Fruit fly (Drosophila melanogaster) whole organism, wandering third instar larva: ENCODE measurements around the gene UBL3.
A peak's percentile ranks its signal among the peaks of the same experiment; 100 is the strongest.

Experiments used
- Abd-B ChIP-seq: fragments of >200 bp; optimal IDR thresholded peaks from 2 replicates; lab custom pipeline; 2017; ENCODE audit warnings: missing biosample characterization, missing genetic modification characterization
- CG32264 ChIP-seq: fragments of 200-800 bp; sonication (Bioruptor generic); optimal IDR thresholded peaks from 2 replicates; lab custom pipeline; 2016; ENCODE audit warnings: missing biosample characterization, missing genetic modification characterization
- CG9705 ChIP-seq: fragments of 200-800 bp; sonication (Bioruptor generic); optimal IDR thresholded peaks from 2 replicates; lab custom pipeline; 2018; ENCODE audit warnings: missing biosample characterization, mild to moderate bottlenecking, missing genetic modification characterization
- CrebA ChIP-seq: fragments of 200-800 bp; sonication (Bioruptor generic); optimal IDR thresholded peaks from 2 replicates; lab custom pipeline; 2016; ENCODE audit warnings: missing biosample characterization, mild to moderate bottlenecking, missing genetic modification characterization, borderline replicate concordance
- Dfd ChIP-seq: fragments of >200 bp; optimal IDR thresholded peaks from 2 replicates; lab custom pipeline; 2017; ENCODE audit warnings: missing biosample characterization, missing genetic modification characterization
- Dif ChIP-seq: fragments of 200-275, 200-300 bp; sonication (Bioruptor generic); optimal IDR thresholded peaks from 2 replicates; lab custom pipeline; 2018; ENCODE audit warnings: missing biosample characterization, missing genetic modification characterization; ENCODE audit not compliant: partially characterized antibody
- GATAd ChIP-seq: sonication (Bioruptor generic); optimal IDR thresholded peaks from 2 replicates; lab custom pipeline; 2016; ENCODE audit warnings: missing biosample characterization, missing genetic modification characterization
- HLH106 ChIP-seq: fragments of 200-800 bp; optimal IDR thresholded peaks from 3 replicates; lab custom pipeline; 2019; ENCODE audit warnings: missing biosample characterization, mild to moderate bottlenecking, missing genetic modification characterization, moderate library complexity
- Hnf4 ChIP-seq: fragments of 200-800 bp; sonication (Bioruptor generic); optimal IDR thresholded peaks from 2 replicates; lab custom pipeline; 2016; ENCODE audit warnings: missing biosample characterization, mild to moderate bottlenecking, missing genetic modification characterization
- Hr78 ChIP-seq: fragments of >200 bp; optimal IDR thresholded peaks from 2 replicates; lab custom pipeline; 2017; ENCODE audit warnings: missing biosample characterization, missing genetic modification characterization
- Hr83 ChIP-seq: fragments of 200-300 bp; sonication (Bioruptor generic); optimal IDR thresholded peaks from 2 replicates; lab custom pipeline; 2016; ENCODE audit warnings: missing biosample characterization, mild to moderate bottlenecking, missing genetic modification characterization, moderate library complexity; ENCODE audit not compliant: poor library complexity, severe bottlenecking
- Jra ChIP-seq: sonication (Bioruptor generic); optimal IDR thresholded peaks from 2 replicates; lab custom pipeline; 2016; ENCODE audit warnings: missing biosample characterization, missing genetic modification characterization
- Mio ChIP-seq: sonication (Bioruptor generic); optimal IDR thresholded peaks from 2 replicates; lab custom pipeline; 2016; ENCODE audit warnings: missing biosample characterization, missing genetic modification characterization
- Myc ChIP-seq: fragments of >200 bp; optimal IDR thresholded peaks from 2 replicates; lab custom pipeline; 2017
- N ChIP-seq: fragments of >200 bp; optimal IDR thresholded peaks from 2 replicates; lab custom pipeline; 2018; ENCODE audit warnings: missing biosample characterization, missing external identifiers, missing genetic modification characterization
- OdsH ChIP-seq: fragments of 200-800 bp; sonication (Bioruptor generic); optimal IDR thresholded peaks from 2 replicates; lab custom pipeline; 2016; ENCODE audit warnings: missing biosample characterization, mild to moderate bottlenecking, missing genetic modification characterization
- Rel ChIP-seq, 2 experiments: fragments of 200-800 bp; sonication (Bioruptor generic) in 1 of 2; optimal IDR thresholded peaks; 2 replicates in 1 of 2; 3 replicates in 1 of 2; lab custom pipeline; 2016 to 2019; ENCODE audit warnings: mild to moderate bottlenecking in 2 of 2, missing biosample characterization in 2 of 2, missing genetic modification characterization in 2 of 2, moderate library complexity in 1 of 2
- Sp1 ChIP-seq: fragments of 200-800 bp; sonication (Bioruptor generic); optimal IDR thresholded peaks from 3 replicates; lab custom pipeline; 2019; ENCODE audit warnings: missing biosample characterization, mild to moderate bottlenecking, missing genetic modification characterization, moderate library complexity
- Vsx2 ChIP-seq: fragments of 200-300, 225-300 bp; sonication (Bioruptor generic); optimal IDR thresholded peaks from 2 replicates; lab custom pipeline; 2018; ENCODE audit warnings: missing biosample characterization, missing genetic modification characterization; ENCODE audit not compliant: partially characterized antibody
- br ChIP-seq: fragments of 200-800 bp; sonication (Bioruptor generic); optimal IDR thresholded peaks from 2 replicates; lab custom pipeline; 2016; ENCODE audit warnings: missing biosample characterization, missing genetic modification characterization
- brk ChIP-seq: fragments of 200-800 bp; sonication (Bioruptor generic); optimal IDR thresholded peaks from 2 replicates; lab custom pipeline; 2016; ENCODE audit warnings: missing biosample characterization, mild to moderate bottlenecking, missing genetic modification characterization
- dl ChIP-seq, 2 experiments: fragments of 175-275, 200-275 bp in 1 of 2; fragments of 200-275 bp in 1 of 2; sonication (Bioruptor generic); optimal IDR thresholded peaks; lab custom pipeline; 2018; ENCODE audit warnings: mild to moderate bottlenecking in 2 of 2, missing biosample characterization in 2 of 2, missing genetic modification characterization in 2 of 2, moderate library complexity in 2 of 2; ENCODE audit not compliant: partially characterized antibody in 2 of 2, insufficient read depth in 1 of 2
- dmrt93B ChIP-seq: fragments of 200-800 bp; sonication (Bioruptor generic); optimal IDR thresholded peaks from 2 replicates; lab custom pipeline; 2018; ENCODE audit warnings: missing biosample characterization, mild to moderate bottlenecking, missing genetic modification characterization
- dsf ChIP-seq: sonication (Bioruptor generic); optimal IDR thresholded peaks from 2 replicates; lab custom pipeline; 2016; ENCODE audit warnings: missing biosample characterization, missing genetic modification characterization, borderline replicate concordance
- ey ChIP-seq: fragments of 200-800 bp; sonication (Bioruptor generic); optimal IDR thresholded peaks from 2 replicates; lab custom pipeline; 2016; ENCODE audit warnings: missing biosample characterization, missing genetic modification characterization
- foxo ChIP-seq, 2 experiments: fragments of 200-800 bp; sonication (Bioruptor generic); optimal IDR thresholded peaks; 2 replicates in 1 of 2; 3 replicates in 1 of 2; lab custom pipeline; 2016 to 2017; ENCODE audit warnings: missing biosample characterization in 2 of 2, missing genetic modification characterization in 2 of 2
- fru ChIP-seq: fragments of 200-800 bp; sonication (Bioruptor generic); optimal IDR thresholded peaks from 3 replicates; lab custom pipeline; 2016; ENCODE audit warnings: missing biosample characterization, mild to moderate bottlenecking, missing genetic modification characterization
- h ChIP-seq: fragments of 200-800 bp; sonication (Bioruptor generic); optimal IDR thresholded peaks from 3 replicates; lab custom pipeline; 2016; ENCODE audit warnings: missing biosample characterization, mild to moderate bottlenecking, missing genetic modification characterization
- jim ChIP-seq: fragments of 175-275, 200-325 bp; sonication (Bioruptor generic); optimal IDR thresholded peaks from 2 replicates; lab custom pipeline; 2016; ENCODE audit warnings: missing biosample characterization, mild to moderate bottlenecking, missing genetic modification characterization
- lola ChIP-seq: fragments of >200 bp; optimal IDR thresholded peaks from 2 replicates; lab custom pipeline; 2017; ENCODE audit warnings: missing biosample characterization, missing genetic modification characterization
- pan ChIP-seq: fragments of >200 bp; optimal IDR thresholded peaks from 2 replicates; lab custom pipeline; 2017
- psq ChIP-seq: fragments of 200-800 bp; sonication (Bioruptor generic); optimal IDR thresholded peaks from 3 replicates; lab custom pipeline; 2017; ENCODE audit warnings: missing biosample characterization, mild to moderate bottlenecking, missing genetic modification characterization, moderate library complexity
- rgr ChIP-seq: fragments of 200-800 bp; sonication (Bioruptor generic); optimal IDR thresholded peaks from 3 replicates; lab custom pipeline; 2016; ENCODE audit warnings: missing biosample characterization, mild to moderate bottlenecking, missing genetic modification characterization
- sage ChIP-seq: fragments of 200-800 bp; sonication (Bioruptor generic); optimal IDR thresholded peaks from 2 replicates; lab custom pipeline; 2016; ENCODE audit warnings: missing biosample characterization, mild to moderate bottlenecking, missing genetic modification characterization
- sv ChIP-seq: fragments of 200-800 bp; sonication (Bioruptor generic); optimal IDR thresholded peaks from 3 replicates; lab custom pipeline; 2016; ENCODE audit warnings: missing biosample characterization, missing genetic modification characterization
- tai ChIP-seq: sonication (Bioruptor generic); optimal IDR thresholded peaks from 2 replicates; lab custom pipeline; 2016; ENCODE audit warnings: missing biosample characterization, missing genetic modification characterization
- usp ChIP-seq: fragments of >200 bp; optimal IDR thresholded peaks from 2 replicates; lab custom pipeline; 2017; ENCODE audit warnings: missing biosample characterization, missing genetic modification characterization
- woc ChIP-seq: sonication (Bioruptor generic); optimal IDR thresholded peaks from 2 replicates; lab custom pipeline; 2016; ENCODE audit warnings: missing biosample characterization, mild to moderate bottlenecking, missing genetic modification characterization

Gene UBL3

dm6 chrX:15857601-15858284 is 4.8 kb upstream of the UBL3 start, which contains the start of the genes CG46440 and Myb:
TSS of gene CG46440 (minus strand) at chrX:15857823.
TSS of gene Myb (minus strand) at chrX:15857823.
- peak; percentile 61 for TF ChIP-seq Hnf4
- TF ChIP-seq h (GFP tag; lab: Kevin White, UChicago) = no peak
- peak; percentile 3 for TF ChIP-seq sage (GFP tag; lab: Kevin White, UChicago)
- TF ChIP-seq GATAd = no peak
- TF ChIP-seq OdsH (GFP tag; lab: Kevin White, UChicago) = peak; percentile 16
- no peak for TF ChIP-seq dmrt93B (GFP tag; lab: Kevin White, UChicago)
- peak; percentile 33 for TF ChIP-seq woc
- peak in 1 of 2 experiments; percentile 24 for TF ChIP-seq foxo (GFP tag; optimal IDR thresholded peaks at IDR 0.05; lab: Kevin White, UChicago)
- TF ChIP-seq Hr83 (GFP tag; lab: Kevin White, UChicago) = no peak
- TF ChIP-seq, all 38 proteins: peak for 5

- TF ChIP-seq Rel (GFP tag; optimal IDR thresholded peaks at IDR 0.05; lab: Kevin White, UChicago) (no peak), Rel (tag; optimal IDR thresholded peaks at IDR 0.05; lab: Kevin White, UChicago) (peak; percentile 38), pan (lab: Kevin White, UChicago) (no peak)
Observed at dm6 chrX:15849021-15849420, 4.0 kb downstream of the UBL3 start, which contains the start of gene sun. TSS of gene sun (minus strand) at chrX:15849258.

- TF ChIP-seq sage (GFP tag; lab: Kevin White, UChicago) = no peak
- no peak for TF ChIP-seq OdsH (GFP tag; lab: Kevin White, UChicago)
- peak; percentile 51 for TF ChIP-seq Hr78 (GFP tag; lab: Kevin White, UChicago)
- no peak for TF ChIP-seq dl (GFP tag; optimal IDR thresholded peaks at IDR 0.05; lab: Kevin White, UChicago; ENCODE audit: insufficient read depth in 1 of 2, partially characterized antibody in 2 of 2)
- no peak for TF ChIP-seq pan (lab: Kevin White, UChicago)
- no peak for TF ChIP-seq tai (GFP tag; lab: Kevin White, UChicago)
- no peak for TF ChIP-seq Sp1 (GFP tag; lab: Kevin White, UChicago)
- peak; percentile 54 for TF ChIP-seq h (GFP tag; lab: Kevin White, UChicago)
- no peak for TF ChIP-seq dmrt93B (GFP tag; lab: Kevin White, UChicago)
- TF ChIP-seq CrebA = no peak
- no peak for TF ChIP-seq Mio (GFP tag; lab: Kevin White, UChicago)
- no peak for TF ChIP-seq dsf (GFP tag; lab: Kevin White, UChicago)
- peak; percentile 31 for TF ChIP-seq Myc (lab: Kevin White, UChicago)
- no peak for TF ChIP-seq usp
- no peak for TF ChIP-seq GATAd
- no peak for TF ChIP-seq Dif (GFP tag; lab: Kevin White, UChicago)
- TF ChIP-seq N (GFP tag; lab: Kevin White, UChicago) = peak; percentile 30
- peak; percentile 83 for TF ChIP-seq fru
- TF ChIP-seq Dfd (GFP tag; lab: Kevin White, UChicago) = no peak
- TF ChIP-seq sv (GFP tag; lab: Kevin White, UChicago) = peak; percentile 46
- TF ChIP-seq Hnf4 = peak; percentile 52
- no peak for TF ChIP-seq br (GFP tag; lab: Kevin White, UChicago)
- peak; percentile 85 for TF ChIP-seq HLH106 (tag; lab: Kevin White, UChicago)
- peak; percentile 69 for TF ChIP-seq ey (GFP tag; lab: Kevin White, UChicago)
- peak; percentile 64 for TF ChIP-seq Jra (GFP tag; lab: Kevin White, UChicago)
- no peak for TF ChIP-seq jim (GFP tag; lab: Kevin White, UChicago)
- no peak for TF ChIP-seq Hr83 (GFP tag; lab: Kevin White, UChicago)
- TF ChIP-seq rgr = peak; percentile 17
- TF ChIP-seq Vsx2 = no peak
- TF ChIP-seq Rel (GFP tag; optimal IDR thresholded peaks at IDR 0.05; lab: Kevin White, UChicago) = no peak
- peak; percentile 19 for TF ChIP-seq Rel (tag; optimal IDR thresholded peaks at IDR 0.05; lab: Kevin White, UChicago)
- TF ChIP-seq lola (GFP tag; lab: Kevin White, UChicago) = no peak
- TF ChIP-seq psq (GFP tag; lab: Kevin White, UChicago) = peak; percentile 36
- no peak for TF ChIP-seq Abd-B (GFP tag; lab: Kevin White, UChicago)
- no peak for TF ChIP-seq brk
- TF ChIP-seq CG9705 (GFP tag; lab: Kevin White, UChicago) = peak; percentile 21
- TF ChIP-seq woc = peak; percentile 81
- TF ChIP-seq CG32264 (GFP tag; lab: Kevin White, UChicago) = no peak
- peak in 1 of 2 experiments; percentile 86 for TF ChIP-seq foxo (GFP tag; optimal IDR thresholded peaks at IDR 0.05; lab: Kevin White, UChicago)
Observed at dm6 chrX:15844139-15844538, 8.8 kb downstream of the UBL3 start, which contains the start of the genes ArgRS and CG8578. TSS of gene ArgRS (minus strand) at chrX:15844145. TSS of gene CG8578 (plus strand) at chrX:15844476.
